Worm (Caenorhabditis elegans) whole organism, L2 larva: ENCODE data around the gene T28C12.1.

ENCODE experiments used
- F13H6.1 ChIP-seq: sonication (generic microtip); optimal IDR thresholded peaks from 2 replicates; lab custom pipeline; 2016; ENCODE audit warnings: missing genetic modification characterization, missing compliant biosample characterization
- aly-2 ChIP-seq: fragments of 150-350 bp; optimal IDR thresholded peaks from 2 replicates; lab custom pipeline; 2014; ENCODE audit warnings: missing biosample characterization, missing genetic modification characterization
- ama-1 ChIP-seq: fragments of 150-350 bp; optimal IDR thresholded peaks from 2 replicates; lab custom pipeline; 2018; ENCODE audit warnings: inconsistent platforms
- ceh-82 ChIP-seq: fragments of 150-350 bp; optimal IDR thresholded peaks from 2 replicates; lab custom pipeline; 2014; ENCODE audit warnings: missing biosample characterization, missing genetic modification characterization
- lin-11 ChIP-seq: fragments of 150-350 bp; sonication (generic microtip); optimal IDR thresholded peaks from 2 replicates; lab custom pipeline; 2014; ENCODE audit warnings: missing biosample characterization, missing genetic modification characterization, inconsistent platforms, mixed read lengths
- lin-13 ChIP-seq: fragments of 150-350 bp; optimal IDR thresholded peaks from 2 replicates; lab custom pipeline; 2014; ENCODE audit warnings: missing biosample characterization, missing genetic modification reagents, missing genetic modification characterization
- nhr-12 ChIP-seq: fragments of 150-350 bp; optimal IDR thresholded peaks from 2 replicates; lab custom pipeline; 2014; ENCODE audit warnings: missing biosample characterization, missing genetic modification characterization
- nhr-237 ChIP-seq: fragments of 150-350 bp; optimal IDR thresholded peaks from 2 replicates; lab custom pipeline; 2014; ENCODE audit warnings: missing biosample characterization, missing genetic modification characterization
- nhr-77 ChIP-seq: fragments of 150-350 bp; optimal IDR thresholded peaks from 2 replicates; lab custom pipeline; 2014; ENCODE audit warnings: missing biosample characterization, missing genetic modification characterization
- unc-55 ChIP-seq: fragments of 150-350 bp; sonication (generic microtip); optimal IDR thresholded peaks from 3 replicates; lab custom pipeline; 2014; ENCODE audit warnings: missing biosample characterization, missing genetic modification reagents, missing genetic modification characterization
- unc-62 ChIP-seq: fragments of 150-350 bp; optimal IDR thresholded peaks from 2 replicates; lab custom pipeline; 2014; ENCODE audit warnings: missing biosample characterization, missing genetic modification reagents, missing genetic modification characterization
- ztf-11 ChIP-seq: sonication (generic microtip); optimal IDR thresholded peaks from 2 replicates; lab custom pipeline; 2017; ENCODE audit warnings: missing biosample characterization, missing genetic modification characterization

DNA sequence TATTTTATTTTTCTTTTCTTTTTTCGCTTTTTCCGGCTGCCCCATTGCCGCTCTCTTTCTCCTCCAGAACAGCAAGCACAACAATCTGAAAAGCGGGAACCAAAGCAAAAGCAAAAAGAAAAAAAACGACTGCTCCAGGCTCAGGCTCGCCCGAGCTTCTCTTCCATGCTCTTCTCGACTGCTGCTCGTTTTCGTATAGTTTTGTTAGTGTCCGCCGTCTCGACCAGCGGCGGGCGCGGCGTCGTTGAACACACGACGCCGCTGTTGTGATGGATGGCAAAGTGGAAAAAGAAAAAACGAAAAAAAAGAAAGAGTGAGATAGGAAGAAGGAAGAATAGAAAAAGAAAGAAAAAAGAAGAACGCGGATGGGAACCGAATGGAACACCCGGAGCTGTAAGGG lies 18.4 kb downstream of the T28C12.1 start:
- TF ChIP-seq nhr-237 (tag; lab: Kevin White, UChicago) (no peak), nhr-12 (tag; lab: Kevin White, UChicago) (no peak), F13H6.1 (tag; lab: Kevin White, UChicago) (peak; percentile 42), ceh-82 (tag; lab: Kevin White, UChicago) (no peak), ztf-11 (tag; lab: Kevin White, UChicago) (no peak), unc-55 (GFP tag; lab: Kevin White, UChicago) (no peak), lin-11 (no peak), aly-2 (tag; lab: Kevin White, UChicago) (no peak), unc-62 (no peak), nhr-77 (no peak), lin-13 (no peak), ama-1 (no peak)
